Worm (Caenorhabditis elegans): ENCODE measurements around the gene T01D1.7.

T01D1.7 gene

DNA sequence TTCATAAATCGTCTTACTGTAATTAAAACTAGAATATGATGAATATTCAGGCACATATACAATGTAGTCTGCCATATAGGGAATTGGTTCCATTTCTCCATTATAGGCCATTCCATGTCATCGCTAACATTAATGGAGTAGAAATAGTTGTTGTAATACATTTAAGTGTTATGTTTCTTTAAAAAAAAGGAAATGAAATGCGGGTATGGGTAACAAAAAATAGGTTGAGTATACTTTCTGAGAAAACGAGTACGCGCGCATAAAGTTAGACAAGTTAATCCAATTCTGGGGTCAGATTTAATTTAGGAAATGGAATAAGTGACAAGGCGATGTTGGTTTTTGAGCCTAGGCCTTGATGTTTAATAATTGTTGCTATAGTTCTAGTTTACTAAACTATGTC is at the start of gene T01D1.7:
T01D1.7 (minus strand) TSS at position 101 of the 400 bp plus-strand sequence.
- TF ChIP-seq him-1 (tag; optimal IDR thresholded peaks at IDR 0.05), result no peak
- no peak for TF ChIP-seq dao-5 (tag; optimal IDR thresholded peaks at IDR 0.05)
- no peak for TF ChIP-seq W03F9.2 (tag; optimal IDR thresholded peaks at IDR 0.05)

DNA sequence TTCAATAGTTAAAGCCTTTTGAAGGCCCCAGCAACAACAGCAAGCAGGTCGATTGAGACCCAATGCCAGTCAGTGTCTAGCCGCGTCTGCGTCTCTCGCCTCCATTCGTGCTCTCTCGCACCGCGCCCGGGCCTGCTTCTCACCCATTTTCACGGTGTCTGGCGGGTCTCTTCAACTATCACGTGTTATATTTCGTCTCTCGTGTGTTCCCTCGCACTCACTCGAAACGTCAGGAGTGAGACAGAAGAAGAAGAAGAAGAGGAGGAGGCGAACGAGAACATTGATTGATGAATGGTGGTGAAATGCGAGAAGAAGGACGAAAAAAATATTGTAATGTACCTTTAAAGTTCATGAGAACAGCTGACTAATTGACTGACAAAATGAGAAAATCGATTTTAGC is 47.6 kb upstream of the T01D1.7 start:
- TF ChIP-seq W03F9.2 (tag; optimal IDR thresholded peaks at IDR 0.05) (peak; percentile 17), him-1 (tag; optimal IDR thresholded peaks at IDR 0.05) (no peak)

DNA sequence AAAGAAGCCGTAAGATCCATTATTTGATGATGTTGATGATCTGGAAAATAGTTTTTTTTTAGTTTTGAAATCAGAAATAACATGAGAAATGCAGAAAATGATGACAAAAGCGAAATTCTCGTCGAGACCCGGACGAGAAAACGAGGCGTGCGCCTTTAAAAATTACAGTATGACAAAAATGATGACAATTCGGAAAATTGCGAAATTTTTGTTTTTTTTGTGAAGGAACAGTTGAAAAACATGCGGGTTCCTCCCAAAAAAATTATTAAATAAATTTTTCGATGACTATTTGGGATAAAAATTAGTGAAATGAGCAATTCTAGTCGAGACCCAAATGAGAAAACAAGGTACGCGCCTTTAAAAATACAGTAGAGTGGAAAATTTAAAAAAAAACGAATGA is 47.0 kb upstream of the T01D1.7 start, which contains the start of gene ubxn-3:
ubxn-3 (minus strand) TSS at position 66 of the 400 bp plus-strand sequence.
- no peak for TF ChIP-seq him-1 (tag; optimal IDR thresholded peaks at IDR 0.05)
- no peak for TF ChIP-seq dao-5 (tag; optimal IDR thresholded peaks at IDR 0.05)
- TF ChIP-seq W03F9.2 (tag; optimal IDR thresholded peaks at IDR 0.05), result no peak

DNA sequence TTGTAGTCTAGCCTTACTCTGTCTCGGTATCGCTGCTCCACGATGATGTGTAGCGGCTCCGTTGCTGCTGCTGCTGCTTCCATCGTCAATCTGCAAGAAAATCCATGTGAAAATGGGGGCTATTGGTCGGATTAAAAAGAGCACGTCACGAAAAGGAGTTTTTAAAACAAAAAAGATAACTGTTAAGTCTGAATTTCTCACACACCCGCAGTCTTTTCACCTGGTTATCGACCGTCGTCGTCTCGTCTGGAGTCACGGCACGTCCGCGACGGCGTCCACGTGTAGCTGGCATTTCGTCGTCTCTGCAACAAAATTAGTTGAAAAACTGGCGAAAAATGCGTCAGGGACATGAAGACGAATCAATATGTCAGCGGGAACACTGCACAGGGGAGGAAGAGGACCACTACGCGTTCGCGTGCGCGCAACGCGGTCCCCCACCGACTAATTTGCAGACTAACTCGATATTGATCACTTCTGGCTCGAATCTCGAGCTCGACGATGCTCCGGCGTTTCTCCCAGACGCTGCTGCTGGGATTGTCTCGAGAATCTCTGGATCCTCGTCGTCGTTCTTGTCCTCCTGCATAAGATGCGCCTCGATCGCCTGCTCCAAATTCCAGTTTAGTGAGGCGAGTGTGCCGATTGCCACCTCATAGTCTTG is 46.4 kb upstream of the T01D1.7 start:
- TF ChIP-seq dao-5 (tag; optimal IDR thresholded peaks at IDR 0.05), result no peak
- TF ChIP-seq him-1 (tag; optimal IDR thresholded peaks at IDR 0.05), result no peak
- TF ChIP-seq W03F9.2 (tag; optimal IDR thresholded peaks at IDR 0.05), result no peak

DNA sequence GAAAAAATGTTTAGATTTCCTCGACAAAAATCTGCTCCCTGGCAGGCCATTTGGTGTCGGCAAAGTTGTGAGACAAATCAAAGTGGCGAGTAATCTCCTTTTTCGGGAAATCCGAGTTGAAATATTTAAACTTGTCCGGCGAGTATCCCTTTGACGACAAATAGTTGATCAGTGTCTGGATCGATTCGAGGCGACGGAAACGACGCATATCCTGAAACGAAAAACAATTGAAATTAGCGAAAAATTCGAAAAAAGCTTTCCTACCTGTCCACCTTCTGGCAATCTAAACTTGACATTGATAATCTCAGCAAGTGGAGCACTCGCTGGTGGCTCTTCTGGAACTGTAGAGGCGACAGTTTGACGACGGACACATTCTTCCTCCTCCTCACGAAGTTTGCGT is 43.7 kb upstream of the T01D1.7 start:
- TF ChIP-seq him-1 (tag; optimal IDR thresholded peaks at IDR 0.05), result no peak
- no peak for TF ChIP-seq W03F9.2 (tag; optimal IDR thresholded peaks at IDR 0.05)
- no peak for TF ChIP-seq dao-5 (tag; optimal IDR thresholded peaks at IDR 0.05)

DNA sequence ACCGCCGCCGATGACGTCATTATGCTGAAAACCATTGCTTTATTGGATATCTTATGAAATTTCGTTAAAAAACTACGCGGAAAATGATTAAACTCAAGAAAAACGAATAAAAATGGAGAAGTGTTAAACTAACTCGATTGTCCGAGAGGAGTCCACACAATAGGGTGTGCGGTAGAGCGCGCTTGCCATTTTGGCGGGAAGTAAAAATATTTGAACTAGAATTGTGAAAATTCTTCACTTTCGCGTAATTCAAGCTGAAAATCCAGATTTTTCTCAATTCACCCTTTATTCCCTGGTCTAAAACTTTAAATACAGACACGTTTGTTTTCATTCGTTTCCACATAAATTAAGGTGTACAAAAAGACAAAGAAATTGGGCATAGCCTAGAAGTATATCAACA is 43.0 kb upstream of the T01D1.7 start, which contains the start of gene F48A11.4:
F48A11.4 (minus strand) TSS at position 24 of the 400 bp plus-strand sequence.
- TF ChIP-seq him-1 (tag; optimal IDR thresholded peaks at IDR 0.05) (peak; percentile 52), dao-5 (tag; optimal IDR thresholded peaks at IDR 0.05) (no peak), W03F9.2 (tag; optimal IDR thresholded peaks at IDR 0.05) (peak; percentile 89)

DNA sequence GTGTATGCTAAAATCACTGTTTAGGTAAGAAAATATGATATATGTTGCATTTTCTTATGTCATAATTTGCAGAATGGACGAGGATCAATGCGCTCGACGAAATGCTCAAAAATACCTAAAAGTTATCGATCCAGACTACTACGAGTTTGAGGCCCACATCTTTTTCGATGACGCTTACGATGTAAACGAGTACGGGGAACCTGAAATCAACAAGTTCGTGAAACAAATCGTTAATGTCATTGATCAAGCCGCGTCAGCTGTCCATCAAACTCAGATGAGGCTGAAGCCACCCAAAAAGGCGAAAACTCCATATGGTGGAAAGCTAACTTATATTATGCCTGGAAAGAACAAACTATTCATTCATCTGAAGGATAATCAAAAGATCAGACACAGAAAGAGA is 34.5 kb upstream of the T01D1.7 start:
- TF ChIP-seq him-1 (tag; optimal IDR thresholded peaks at IDR 0.05), result no peak
- no peak for TF ChIP-seq dao-5 (tag; optimal IDR thresholded peaks at IDR 0.05)
- TF ChIP-seq W03F9.2 (tag; optimal IDR thresholded peaks at IDR 0.05), result no peak

DNA sequence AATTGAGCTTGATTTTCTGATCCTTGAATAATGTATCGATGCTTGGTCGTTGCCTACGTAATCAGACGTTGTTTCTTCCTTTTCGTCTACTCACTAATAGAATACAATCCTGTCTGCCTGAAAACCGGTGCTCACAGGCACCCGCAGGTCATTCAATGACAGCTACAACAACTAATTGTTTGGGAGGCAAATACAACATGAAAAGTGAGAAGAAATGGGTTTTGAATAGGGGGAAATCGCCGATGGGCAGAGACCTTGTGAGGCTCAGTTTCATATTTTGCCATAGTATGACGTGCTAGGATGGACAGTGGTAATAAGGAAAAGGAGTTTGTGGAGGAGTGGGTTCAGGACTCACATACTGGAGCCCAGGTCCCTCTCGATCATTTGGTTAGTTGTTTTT is 23.1 kb upstream of the T01D1.7 start, which contains the start of gene chs-2:
chs-2 (plus strand) TSS at position 301 of the 400 bp plus-strand sequence.
- no peak for TF ChIP-seq him-1 (tag; optimal IDR thresholded peaks at IDR 0.05)

DNA sequence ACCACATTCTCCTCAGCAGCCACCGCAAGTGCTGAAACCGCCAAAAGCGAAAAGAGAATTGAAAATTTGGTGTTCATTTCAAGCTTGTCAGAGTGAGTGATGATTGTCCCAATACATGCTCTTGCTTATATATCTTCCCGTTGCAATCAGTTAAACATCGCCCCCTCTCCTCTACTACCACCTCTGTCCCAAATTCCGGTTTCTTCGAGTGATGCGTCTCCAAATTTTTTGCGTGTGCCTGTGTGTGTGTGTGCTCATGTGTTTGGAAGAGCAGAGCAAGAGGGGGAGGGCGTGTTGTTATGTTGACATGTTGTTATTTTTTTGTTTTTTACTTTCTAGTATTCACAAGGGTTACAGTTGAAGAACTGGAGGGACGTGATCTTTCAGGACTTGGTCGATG is 20.9 kb upstream of the T01D1.7 start, which contains the start of gene abu-11:
abu-11 (minus strand) TSS at position 101 of the 400 bp plus-strand sequence.
- no peak for TF ChIP-seq W03F9.2 (tag; optimal IDR thresholded peaks at IDR 0.05)
- TF ChIP-seq him-1 (tag; optimal IDR thresholded peaks at IDR 0.05), result no peak
- no peak for TF ChIP-seq dao-5 (tag; optimal IDR thresholded peaks at IDR 0.05)

DNA sequence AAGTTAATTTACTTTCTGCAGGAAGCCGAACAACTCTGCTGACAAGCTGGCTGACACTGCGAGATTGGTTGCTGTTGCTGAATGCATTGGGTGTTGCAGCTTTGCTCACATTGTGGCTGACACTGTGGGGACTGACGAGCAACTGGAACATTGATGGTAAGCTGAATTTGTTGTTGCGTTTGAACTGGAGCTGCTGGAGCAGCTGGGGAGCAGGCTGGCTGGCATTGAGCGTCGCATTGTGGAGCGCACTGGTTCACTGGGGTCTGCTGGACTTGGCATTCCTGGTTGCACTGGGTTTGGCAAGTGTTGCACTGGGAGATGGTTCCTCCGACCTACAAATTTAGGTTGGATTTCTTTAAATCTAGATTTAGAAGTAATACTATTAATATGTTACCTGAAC is 19.0 kb upstream of the T01D1.7 start:
- TF ChIP-seq dao-5 (tag; optimal IDR thresholded peaks at IDR 0.05), result no peak
- no peak for TF ChIP-seq him-1 (tag; optimal IDR thresholded peaks at IDR 0.05)
- TF ChIP-seq W03F9.2 (tag; optimal IDR thresholded peaks at IDR 0.05), result no peak

DNA sequence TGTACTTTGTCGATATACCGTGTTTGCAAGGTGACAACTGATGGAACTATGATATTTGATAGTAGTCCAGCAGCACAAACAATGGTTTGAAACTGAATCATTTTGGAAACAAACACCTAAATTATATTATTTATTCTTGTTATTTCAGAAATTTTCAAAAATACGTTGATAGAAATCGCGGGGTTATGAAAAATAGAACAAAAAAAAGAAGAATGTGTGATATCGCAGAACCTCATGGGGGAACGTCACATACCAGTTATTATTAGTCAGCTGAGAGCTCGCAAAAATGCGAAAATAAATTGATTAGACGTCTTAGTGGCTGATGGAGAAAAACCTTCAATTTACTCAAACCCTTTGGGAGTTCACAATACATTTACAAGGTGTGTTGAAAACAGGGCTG is 15.4 kb upstream of the T01D1.7 start, which contains the start of gene T01D1.5:
T01D1.5 (minus strand) TSS at position 101 of the 400 bp plus-strand sequence.
- TF ChIP-seq him-1 (tag; optimal IDR thresholded peaks at IDR 0.05), result no peak
- no peak for TF ChIP-seq W03F9.2 (tag; optimal IDR thresholded peaks at IDR 0.05)
- TF ChIP-seq dao-5 (tag; optimal IDR thresholded peaks at IDR 0.05), result no peak

DNA sequence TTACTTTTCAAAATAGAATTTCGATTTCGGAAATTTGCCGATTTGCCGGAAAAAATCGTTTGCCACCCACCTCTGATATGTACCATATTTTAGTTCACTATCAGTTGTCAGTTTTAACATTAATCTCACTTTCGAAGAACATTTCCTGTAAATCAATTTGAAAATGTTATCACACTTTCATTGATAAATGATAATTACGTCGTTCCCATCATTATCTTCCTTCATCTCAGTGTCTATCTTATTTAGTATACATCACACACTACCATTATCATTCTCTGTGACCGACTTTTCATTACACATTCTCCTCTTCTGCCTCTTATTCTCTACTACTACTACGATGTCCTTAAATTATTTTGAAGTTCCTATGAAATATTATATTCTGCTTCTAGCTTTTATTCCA is 12.9 kb upstream of the T01D1.7 start, which contains the start of gene T01D1.8:
T01D1.8 (plus strand) TSS at position 236 of the 400 bp plus-strand sequence.
- TF ChIP-seq him-1 (tag; optimal IDR thresholded peaks at IDR 0.05), result no peak
- no peak for TF ChIP-seq W03F9.2 (tag; optimal IDR thresholded peaks at IDR 0.05)
- no peak for TF ChIP-seq dao-5 (tag; optimal IDR thresholded peaks at IDR 0.05)

DNA sequence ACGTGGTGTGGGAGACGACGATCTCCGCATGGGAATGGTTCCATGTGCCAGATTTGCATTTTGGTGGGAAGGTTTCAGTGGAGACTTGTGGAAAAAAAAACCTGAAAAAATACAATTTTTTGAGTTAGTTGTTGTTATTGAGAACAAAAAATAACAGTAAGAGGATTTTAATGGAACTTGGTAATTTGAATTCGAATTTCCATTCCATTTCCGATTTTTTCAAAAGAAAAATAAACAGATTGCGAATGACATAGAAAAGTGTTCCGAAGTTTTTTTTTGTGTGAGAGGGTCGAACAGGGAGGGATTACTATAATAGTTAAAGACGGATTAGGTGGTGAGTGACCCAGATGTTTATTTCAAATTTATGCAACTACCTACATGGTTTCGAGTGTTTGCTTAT is 5.4 kb upstream of the T01D1.7 start, which contains the start of gene T01D1.4:
T01D1.4 (minus strand) TSS at position 101 of the 400 bp plus-strand sequence.
- no peak for TF ChIP-seq him-1 (tag; optimal IDR thresholded peaks at IDR 0.05)
- no peak for TF ChIP-seq dao-5 (tag; optimal IDR thresholded peaks at IDR 0.05)
- TF ChIP-seq W03F9.2 (tag; optimal IDR thresholded peaks at IDR 0.05), result no peak

DNA sequence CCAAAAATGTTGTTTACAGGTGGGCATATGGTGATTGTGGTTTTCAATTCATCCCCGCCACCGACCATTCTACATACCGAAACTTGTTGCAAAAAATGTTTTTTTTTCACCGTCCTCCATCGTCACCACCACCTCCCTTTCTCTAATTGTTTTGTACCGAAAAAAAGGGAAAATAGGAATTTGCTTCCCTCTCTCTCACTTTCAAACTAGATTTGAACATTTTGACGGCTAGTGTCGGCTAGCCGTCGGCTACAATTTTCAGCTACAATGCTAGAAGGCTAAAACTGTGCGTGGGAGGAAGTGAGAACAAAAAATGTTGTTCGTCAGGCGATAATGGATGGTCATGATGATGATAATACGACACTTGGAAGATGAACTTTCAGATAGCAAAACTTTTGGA is 4.6 kb upstream of the T01D1.7 start:
- TF ChIP-seq him-1 (tag; optimal IDR thresholded peaks at IDR 0.05), result no peak
- TF ChIP-seq W03F9.2 (tag; optimal IDR thresholded peaks at IDR 0.05), result no peak
- TF ChIP-seq dao-5 (tag; optimal IDR thresholded peaks at IDR 0.05), result no peak

DNA sequence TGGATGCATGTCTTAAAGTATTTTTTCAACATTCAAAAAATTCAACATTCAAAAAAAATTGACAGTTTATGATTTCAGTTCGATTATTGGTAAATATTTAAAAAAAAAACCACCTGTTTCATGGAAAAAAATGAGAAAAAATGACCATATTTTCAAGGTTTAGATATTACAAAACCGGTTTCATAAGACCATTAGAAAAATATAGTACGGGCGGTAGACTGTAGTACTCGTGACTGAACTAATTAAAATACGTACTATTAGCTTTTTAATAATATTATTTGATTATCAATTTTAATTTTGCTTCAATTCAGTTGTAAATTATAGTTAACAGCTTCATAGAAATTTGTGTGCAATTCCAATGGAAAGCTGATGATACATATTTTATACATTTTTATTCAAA is 3.0 kb upstream of the T01D1.7 start:
- TF ChIP-seq dao-5 (tag; optimal IDR thresholded peaks at IDR 0.05) (no peak), W03F9.2 (tag; optimal IDR thresholded peaks at IDR 0.05) (no peak), him-1 (tag; optimal IDR thresholded peaks at IDR 0.05) (no peak)
